Fruit fly (Drosophila melanogaster) whole organism, embryonic: Measurements from ENCODE around the gene Oatp74D.

Source experiments
- Awh ChIP-seq: fragments of 200-800 bp; sonication (Bioruptor generic); IDR thresholded peaks from 2 replicates; pipeline ENCODE4, ENCODE4 v1.3.6; 2022; ENCODE audit warnings: missing biosample characterization, missing genetic modification characterization
- Blimp-1 ChIP-seq: fragments of 200-800 bp; sonication (Bioruptor generic); optimal IDR thresholded peaks from 3 replicates; lab custom pipeline; 2018; ENCODE audit warnings: missing biosample characterization, missing genetic modification characterization, mild to moderate bottlenecking, moderate library complexity, missing genetic modification reagents
- BtbVII ChIP-seq: fragments of 200-800 bp; sonication (Bioruptor generic); optimal IDR thresholded peaks from 3 replicates; lab custom pipeline; 2017; ENCODE audit warnings: missing biosample characterization, mild to moderate bottlenecking, missing genetic modification characterization
- CG10366 ChIP-seq: fragments of 200-800 bp; sonication (Bioruptor generic); IDR thresholded peaks from 2 replicates; pipeline ENCODE4 v1.3.6; 2022; ENCODE audit warnings: missing biosample characterization, missing genetic modification characterization
- CG10959 ChIP-seq: fragments of 200-800 bp; sonication (Bioruptor generic); IDR thresholded peaks from 2 replicates; pipeline ENCODE4 v1.3.6; 2022; ENCODE audit warnings: missing biosample characterization, missing genetic modification characterization
- CG12769 ChIP-seq: fragments of 200-800 bp; sonication (Bioruptor generic); optimal IDR thresholded peaks from 2 replicates; lab custom pipeline; 2019; ENCODE audit warnings: missing biosample characterization, mild to moderate bottlenecking, missing genetic modification characterization, moderate library complexity
- CG14050 ChIP-seq: fragments of 200-800 bp; sonication (Bioruptor generic); IDR thresholded peaks from 3 replicates; pipeline ENCODE4 v1.3.6; 2022; ENCODE audit warnings: missing biosample characterization, missing genetic modification characterization
- CG14860 ChIP-seq: fragments of 200-800 bp; sonication (Bioruptor generic); IDR thresholded peaks from 3 replicates; pipeline ENCODE4 v1.3.6; 2022; ENCODE audit warnings: missing biosample characterization, missing genetic modification characterization; ENCODE audit not compliant: partially characterized antibody
- CG15073 ChIP-seq: fragments of 200-800 bp; sonication (Bioruptor generic); optimal IDR thresholded peaks from 2 replicates; lab custom pipeline; 2016; ENCODE audit warnings: missing biosample characterization, missing genetic modification characterization
- CG15696 ChIP-seq: fragments of 200-800 bp; sonication (Bioruptor generic); optimal IDR thresholded peaks from 2 replicates; lab custom pipeline; 2019; ENCODE audit warnings: missing biosample characterization, mild to moderate bottlenecking, missing genetic modification characterization, moderate library complexity
- CG16815 ChIP-seq: fragments of 200-800 bp; sonication (Bioruptor generic); optimal IDR thresholded peaks from 3 replicates; lab custom pipeline; 2017; ENCODE audit warnings: missing biosample characterization, mild to moderate bottlenecking, missing genetic modification characterization
- CG17186 ChIP-seq: fragments of 200-800 bp; sonication (Bioruptor generic); optimal IDR thresholded peaks from 3 replicates; lab custom pipeline; 2017; ENCODE audit warnings: missing biosample characterization, missing genetic modification reagents, missing genetic modification characterization
- CG17361 ChIP-seq: fragments of 200-800 bp; sonication (Bioruptor generic); IDR thresholded peaks from 3 replicates; pipeline ENCODE4 v1.3.6; 2022; ENCODE audit warnings: missing biosample characterization, missing genetic modification characterization
- CG2712 ChIP-seq: fragments of 200-800 bp; optimal IDR thresholded peaks from 3 replicates; lab custom pipeline; 2019; ENCODE audit warnings: missing biosample characterization, mild to moderate bottlenecking, missing genetic modification characterization, moderate library complexity
- CG31224 ChIP-seq: fragments of 200-800 bp; sonication (Bioruptor generic); IDR thresholded peaks from 2 replicates; pipeline ENCODE4 v1.3.6; 2022; ENCODE audit warnings: missing biosample characterization, missing genetic modification characterization
- CG4404 ChIP-seq: fragments of 200-800 bp; sonication (Bioruptor generic); IDR thresholded peaks from 2 replicates; pipeline ENCODE4 v1.3.6; 2022; ENCODE audit warnings: missing biosample characterization, missing genetic modification characterization
- CG7372 ChIP-seq: fragments of 200-800 bp; sonication (Bioruptor generic); IDR thresholded peaks from 2 replicates; pipeline ENCODE4 v1.3.6; 2022; ENCODE audit warnings: missing biosample characterization, missing genetic modification characterization
- CG8924 ChIP-seq: fragments of 200-800 bp; optimal IDR thresholded peaks from 3 replicates; lab custom pipeline; 2019; ENCODE audit warnings: missing biosample characterization, mild to moderate bottlenecking, missing genetic modification characterization, moderate library complexity
- CG8944 ChIP-seq: fragments of 200-800 bp; sonication (Bioruptor generic); optimal IDR thresholded peaks from 3 replicates; lab custom pipeline; 2016; ENCODE audit warnings: missing biosample characterization, missing genetic modification characterization
- CG9817 ChIP-seq: fragments of 200-800 bp; sonication (Bioruptor generic); optimal IDR thresholded peaks from 2 replicates; lab custom pipeline; 2018; ENCODE audit warnings: missing biosample characterization, mild to moderate bottlenecking, missing genetic modification characterization, moderate library complexity
- CoRest ChIP-seq: fragments of 200-800 bp; sonication (Bioruptor generic); optimal IDR thresholded peaks from 3 replicates; lab custom pipeline; 2018; ENCODE audit warnings: missing biosample characterization, mild to moderate bottlenecking, missing genetic modification characterization, moderate library complexity
- D19A ChIP-seq: fragments of 200-800 bp; optimal IDR thresholded peaks from 3 replicates; lab custom pipeline; 2019; ENCODE audit warnings: missing biosample characterization, mild to moderate bottlenecking, missing genetic modification characterization, moderate library complexity
- Deaf1 ChIP-seq: fragments of 200-800 bp; optimal IDR thresholded peaks from 3 replicates; lab custom pipeline; 2019; ENCODE audit warnings: missing biosample characterization, mild to moderate bottlenecking, missing genetic modification characterization, moderate library complexity
- Drgx ChIP-seq: fragments of 200-800 bp; sonication (Bioruptor generic); IDR thresholded peaks from 2 replicates; pipeline ENCODE4 v1.3.6; 2022; ENCODE audit warnings: missing biosample characterization, missing genetic modification characterization
- E2f2 ChIP-seq: fragments of 200-800 bp; sonication (Bioruptor generic); IDR thresholded peaks from 2 replicates; pipeline ENCODE4 v1.3.6; 2022; ENCODE audit warnings: missing biosample characterization, missing genetic modification characterization
- Ets65A ChIP-seq: fragments of 200-800 bp; sonication (Bioruptor generic); peaks from one replicate; lab custom pipeline; 2016; ENCODE audit warnings: missing biosample characterization, missing genetic modification characterization
- Hey ChIP-seq: fragments of 200-800 bp; sonication (Bioruptor generic); optimal IDR thresholded peaks from 3 replicates; lab custom pipeline; 2018; ENCODE audit warnings: missing biosample characterization, mild to moderate bottlenecking, missing genetic modification characterization
- MBD-R2 ChIP-seq: fragments of 200-800 bp; sonication (Bioruptor generic); IDR thresholded peaks from 2 replicates; pipeline ENCODE4 v1.3.6; 2022; ENCODE audit warnings: missing biosample characterization, missing genetic modification characterization
- Mrtf ChIP-seq: fragments of 200-800 bp; sonication (Bioruptor generic); IDR thresholded peaks from 3 replicates; pipeline ENCODE4 v1.3.6; 2022; ENCODE audit warnings: missing biosample characterization, missing genetic modification characterization
- ara ChIP-seq: fragments of 200-800 bp; sonication (Bioruptor generic); IDR thresholded peaks from 2 replicates; pipeline ENCODE4 v1.3.6; 2022; ENCODE audit warnings: missing biosample characterization, missing genetic modification characterization
- cg ChIP-seq: fragments of 200-800 bp; sonication (Bioruptor generic); optimal IDR thresholded peaks from 3 replicates; lab custom pipeline; 2019; ENCODE audit warnings: missing biosample characterization, mild to moderate bottlenecking, missing genetic modification characterization, moderate library complexity
- chinmo ChIP-seq: fragments of 200-800 bp; sonication (Bioruptor generic); IDR thresholded peaks from 4 replicates; pipeline ENCODE4 v1.3.6; 2022; ENCODE audit warnings: missing biosample characterization, missing genetic modification characterization; ENCODE audit not compliant: partially characterized antibody
- chn ChIP-seq: fragments of 200-800 bp; sonication (Bioruptor generic); optimal IDR thresholded peaks from 2 replicates; lab custom pipeline; 2016; ENCODE audit warnings: missing biosample characterization, missing genetic modification characterization
- ci ChIP-seq: fragments of 200-800 bp; sonication (Bioruptor generic); IDR thresholded peaks from 3 replicates; pipeline ENCODE4 v1.3.6; 2022; ENCODE audit warnings: missing biosample characterization, missing genetic modification characterization
- cwo ChIP-seq: fragments of 200-800 bp; sonication (Bioruptor generic); optimal IDR thresholded peaks from 3 replicates; lab custom pipeline; 2017; ENCODE audit warnings: missing biosample characterization, missing genetic modification characterization, mild to moderate bottlenecking, moderate library complexity, missing genetic modification reagents
- fd96Cb ChIP-seq: fragments of 200-800 bp; sonication (Bioruptor generic); optimal IDR thresholded peaks from 2 replicates; lab custom pipeline; 2018; ENCODE audit warnings: missing biosample characterization, mild to moderate bottlenecking, missing genetic modification characterization, moderate library complexity
- gsb ChIP-seq: fragments of 200-800 bp; sonication (Bioruptor generic); IDR thresholded peaks from 2 replicates; pipeline ENCODE4 v1.3.6; 2022; ENCODE audit warnings: missing biosample characterization, missing genetic modification characterization
- jigr1 ChIP-seq: fragments of 200-800 bp; sonication (Bioruptor generic); IDR thresholded peaks from 3 replicates; pipeline ENCODE4 v1.3.6; 2022; ENCODE audit warnings: missing biosample characterization, missing genetic modification characterization
- kay ChIP-seq: fragments of 200-800 bp; sonication (Bioruptor generic); optimal IDR thresholded peaks from 2 replicates; lab custom pipeline; 2016; ENCODE audit warnings: missing biosample characterization, missing genetic modification characterization
- nom ChIP-seq: fragments of 200-800 bp; sonication (Bioruptor generic); optimal IDR thresholded peaks from 2 replicates; lab custom pipeline; 2017; ENCODE audit warnings: missing biosample characterization, missing genetic modification characterization, mild to moderate bottlenecking, moderate library complexity, missing genetic modification reagents
- otp ChIP-seq: fragments of 200-800 bp; sonication (Bioruptor generic); IDR thresholded peaks from 3 replicates; pipeline ENCODE4, ENCODE4 v1.3.6; 2022; ENCODE audit warnings: missing biosample characterization, missing genetic modification characterization
- pfk ChIP-seq: fragments of 200-800 bp; sonication (Bioruptor generic); optimal IDR thresholded peaks from 2 replicates; lab custom pipeline; 2018; ENCODE audit warnings: missing biosample characterization, mild to moderate bottlenecking, missing genetic modification characterization, moderate library complexity
- pros ChIP-seq: fragments of 200-800 bp; sonication (Bioruptor generic); optimal IDR thresholded peaks from 3 replicates; lab custom pipeline; 2019; ENCODE audit warnings: missing biosample characterization, mild to moderate bottlenecking, missing genetic modification characterization, moderate library complexity
- sens ChIP-seq: fragments of 200-800 bp; sonication (Bioruptor generic); peaks from one replicate; lab custom pipeline; 2016; ENCODE audit warnings: missing biosample characterization, missing genetic modification characterization
- slbo ChIP-seq: fragments of 200-800 bp; sonication (Bioruptor generic); IDR thresholded peaks from 2 replicates; pipeline ENCODE4 v1.3.6; 2022; ENCODE audit warnings: missing biosample characterization, missing genetic modification characterization
- so ChIP-seq: fragments of 200-800 bp; sonication (Bioruptor generic); IDR thresholded peaks from 3 replicates; pipeline ENCODE4 v1.3.6; 2022; ENCODE audit warnings: missing biosample characterization, missing genetic modification characterization
- sr ChIP-seq: fragments of 200-800 bp; sonication (Bioruptor generic); IDR thresholded peaks from 3 replicates; pipeline ENCODE4 v1.3.6; 2022; ENCODE audit warnings: missing biosample characterization, missing genetic modification characterization
- trh ChIP-seq: fragments of 200-800 bp; sonication (Bioruptor generic); optimal IDR thresholded peaks from 2 replicates; lab custom pipeline; 2016; ENCODE audit warnings: missing biosample characterization, missing genetic modification characterization
- z ChIP-seq: fragments of 200-800 bp; sonication (Bioruptor generic); IDR thresholded peaks from 3 replicates; pipeline ENCODE4 v1.3.6; 2022; ENCODE audit warnings: missing biosample characterization, missing genetic modification characterization

Oatp74D gene

DNA sequence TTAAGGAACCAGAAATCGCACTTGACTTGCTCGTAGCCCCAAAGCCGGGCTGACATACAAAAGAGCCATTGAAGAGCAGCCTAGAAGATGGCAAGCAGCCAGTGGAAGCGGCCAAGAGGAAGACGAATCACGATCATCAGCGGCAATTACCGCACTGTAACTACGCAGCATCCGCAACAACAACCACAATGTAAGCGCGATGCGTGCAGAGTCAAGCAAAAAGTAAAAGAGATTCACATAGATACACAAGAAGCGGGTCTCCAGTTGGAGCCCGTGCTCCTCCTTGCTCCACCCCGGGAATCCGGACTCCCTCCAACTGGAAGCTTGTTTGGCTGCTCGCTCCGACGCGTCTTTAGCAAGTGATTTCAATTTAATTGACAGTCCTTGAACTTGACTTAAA is 4.7 kb downstream of the Oatp74D start:
- TF ChIP-seq gsb (GFP tag; lab: Robert Waterston, UW) (0 out of 2 replicates have a peak, but pooled peaks have one; percentile 25), ci (no peak), slbo (peak; percentile 25; the same call in 1 of the 2 replicates), kay (GFP tag; lab: Kevin White, UChicago) (no peak), CG2712 (tag; lab: Kevin White, UChicago) (no peak), nom (GFP tag; lab: Kevin White, UChicago) (peak; percentile 12), Hey (tag; lab: Kevin White, UChicago) (no peak)

DNA sequence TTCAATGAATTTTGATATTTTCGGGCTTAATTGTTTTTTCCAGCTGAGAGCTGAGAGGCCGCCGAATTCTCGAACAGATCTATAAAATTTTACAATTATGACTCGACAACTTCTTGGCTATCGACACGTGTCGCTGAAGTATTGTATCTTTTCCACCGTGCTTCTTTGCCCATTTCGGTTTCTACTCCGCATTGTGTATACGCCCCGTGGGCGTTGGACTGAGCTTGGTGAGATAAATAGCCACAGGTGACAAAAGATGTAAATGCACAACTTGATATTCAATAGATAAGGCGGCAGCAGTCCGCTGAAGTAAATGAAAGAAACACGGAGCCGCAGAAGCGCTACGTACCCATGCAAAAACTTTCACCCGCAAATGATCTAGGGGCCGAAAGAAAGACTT is 6.3 kb downstream of the Oatp74D start:
- TF ChIP-seq Ets65A (GFP tag; lab: Kevin White, UChicago) (peak; percentile 20), E2f2 (GFP tag; lab: Robert Waterston, UW) (no peak), CG17186 (GFP tag; lab: Kevin White, UChicago) (no peak), CG4404 (no peak), sr (GFP tag; lab: Robert Waterston, UW) (peak; percentile 67; the same call in 1 of the 3 replicates), MBD-R2 (GFP tag; lab: Robert Waterston, UW) (no peak), pros (GFP tag; lab: Kevin White, UChicago) (no peak), CG16815 (GFP tag; lab: Kevin White, UChicago) (no peak), nom (GFP tag; lab: Kevin White, UChicago) (no peak), CoRest (tag; lab: Kevin White, UChicago) (no peak), CG31224 (no peak), CG15696 (tag; lab: Kevin White, UChicago) (no peak), so (GFP tag; lab: Robert Waterston, UW) (no peak), CG9817 (no peak), CG14860 (GFP tag; lab: Robert Waterston, UW) (0 out of 3 replicates have a peak, but pooled peaks have one; percentile 16), CG8944 (GFP tag; lab: Kevin White, UChicago) (no peak), BtbVII (no peak), otp (GFP tag; lab: Robert Waterston, UW) (no peak), pfk (GFP tag; lab: Kevin White, UChicago) (no peak), CG14050 (no peak), CG10366 (GFP tag; lab: Robert Waterston, UW) (no peak), Mrtf (GFP tag; lab: Robert Waterston, UW) (no peak), CG8924 (tag; lab: Kevin White, UChicago) (no peak), jigr1 (GFP tag; lab: Robert Waterston, UW) (no peak), chn (GFP tag; lab: Kevin White, UChicago) (no peak), fd96Cb (tag; lab: Kevin White, UChicago) (no peak), CG15073 (GFP tag; lab: Kevin White, UChicago) (no peak), CG7372 (GFP tag; lab: Robert Waterston, UW) (peak; percentile 69), CG10959 (GFP tag; lab: Robert Waterston, UW) (no peak), trh (GFP tag; lab: Kevin White, UChicago) (no peak), D19A (no peak), Drgx (no peak), Blimp-1 (GFP tag; lab: Kevin White, UChicago) (peak; percentile 28)

DNA sequence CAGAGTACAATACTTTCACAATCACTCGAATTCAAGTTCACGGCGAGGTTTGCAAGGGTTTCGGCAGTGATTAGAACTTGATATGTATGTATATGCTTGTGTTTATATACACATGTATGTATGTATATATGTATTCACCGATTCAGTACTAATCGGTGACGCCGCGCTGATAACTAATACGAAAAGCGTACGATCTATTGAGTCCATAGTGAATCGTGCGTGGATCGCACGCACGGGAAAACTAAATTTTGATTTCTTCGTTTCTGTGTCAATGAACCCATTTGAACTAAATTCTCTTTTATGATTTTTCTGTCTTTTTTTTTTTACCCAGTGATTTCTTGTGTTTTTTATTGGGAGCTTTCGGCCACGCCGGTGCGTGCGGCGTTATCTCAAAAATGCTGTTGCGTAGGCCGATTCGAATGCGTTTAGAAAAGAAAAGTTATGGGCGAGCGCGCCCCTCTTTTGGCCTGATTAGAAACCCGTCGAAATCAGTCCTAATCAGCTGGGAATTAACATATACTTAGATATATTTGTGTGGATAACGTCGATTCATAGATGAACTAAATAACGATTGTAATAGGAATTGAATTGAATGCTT is 7.0 kb downstream of the Oatp74D start:
- TF ChIP-seq CG12769 (tag; lab: Kevin White, UChicago) (peak; percentile 3), cg (GFP tag; lab: Kevin White, UChicago) (peak; percentile 52), Blimp-1 (GFP tag; lab: Kevin White, UChicago) (peak; percentile 97), ara (GFP tag; lab: Robert Waterston, UW) (0 out of 2 replicates have a peak, but pooled peaks have one; percentile 32), Deaf1 (peak; percentile 38), Awh (GFP tag; lab: Robert Waterston, UW) (peak; percentile 61), sr (GFP tag; lab: Robert Waterston, UW) (peak; percentile 91), CG17361 (GFP tag; lab: Robert Waterston, UW) (no peak), cwo (GFP tag; lab: Kevin White, UChicago) (peak; percentile 66), z (GFP tag; lab: Robert Waterston, UW) (no peak), chinmo (GFP tag; lab: Robert Waterston, UW) (peak; percentile 68; the same call in 1 of the 4 replicates), pros (GFP tag; lab: Kevin White, UChicago) (peak; percentile 1), sens (no peak)
